Worm (Caenorhabditis elegans) whole organism, early embryonic: ENCODE results near the gene nlp-101.

Source experiments
- B0310.2 ChIP-seq: sonication (generic microtip); optimal IDR thresholded peaks from 2 replicates; lab custom pipeline; 2016; ENCODE audit warnings: mild to moderate bottlenecking, missing genetic modification characterization, missing compliant biosample characterization
- F13C5.2 ChIP-seq: sonication (generic microtip); optimal IDR thresholded peaks from 2 replicates; lab custom pipeline; 2017; ENCODE audit warnings: mild to moderate bottlenecking, missing genetic modification characterization, inconsistent platforms, missing compliant biosample characterization
- aly-1 ChIP-seq: sonication (generic microtip); optimal IDR thresholded peaks from 2 replicates; lab custom pipeline; 2016; ENCODE audit warnings: missing genetic modification characterization, missing compliant biosample characterization
- ama-1 ChIP-seq: fragments of 150-350 bp; optimal IDR thresholded peaks from 2 replicates; lab custom pipeline; 2014
- ceh-13 ChIP-seq: fragments of 200-800 bp; sonication (Bioruptor generic); optimal IDR thresholded peaks from 2 replicates; lab custom pipeline; 2018; ENCODE audit warnings: mild to moderate bottlenecking, missing genetic modification characterization, missing compliant biosample characterization
- ceh-36 ChIP-seq: sonication (generic microtip); optimal IDR thresholded peaks from 2 replicates; lab custom pipeline; 2016; ENCODE audit warnings: missing genetic modification characterization, inconsistent platforms, missing compliant biosample characterization
- ets-7 ChIP-seq: sonication (generic microtip); optimal IDR thresholded peaks from 2 replicates; lab custom pipeline; 2016; ENCODE audit warnings: missing genotype, missing genetic modification characterization, missing compliant biosample characterization
- flt-1 ChIP-seq: fragments of 200-800 bp; sonication (Bioruptor generic); IDR thresholded peaks from 2 replicates; pipeline ENCODE4 v1.3.6; 2022; ENCODE audit warnings: missing genetic modification characterization, missing compliant biosample characterization
- hmbx-1 ChIP-seq: sonication (generic microtip); optimal IDR thresholded peaks from 2 replicates; lab custom pipeline; 2016; ENCODE audit warnings: mild to moderate bottlenecking, missing genetic modification characterization, missing compliant biosample characterization
- hmg-4 ChIP-seq: fragments of 200-800 bp; sonication (Bioruptor generic); optimal IDR thresholded peaks from 2 replicates; lab custom pipeline; 2018; ENCODE audit warnings: mild to moderate bottlenecking, missing genetic modification characterization, missing compliant biosample characterization
- hnd-1 ChIP-seq: sonication (generic microtip); optimal IDR thresholded peaks from 2 replicates; lab custom pipeline; 2016; ENCODE audit warnings: missing genetic modification characterization, missing compliant biosample characterization
- pes-1 ChIP-seq: fragments of 200-800 bp; sonication (Bioruptor generic); IDR thresholded peaks from 2 replicates; pipeline ENCODE4 v1.3.6; 2022; ENCODE audit warnings: missing genetic modification reagents, missing genetic modification characterization, missing compliant biosample characterization
- scrt-1 ChIP-seq: fragments of 200-800 bp; sonication (Bioruptor generic); IDR thresholded peaks from 2 replicates; pipeline ENCODE4 v1.3.6; 2022; ENCODE audit warnings: missing genetic modification characterization, missing compliant biosample characterization
- sea-1 ChIP-seq: fragments of 200-800 bp; sonication (Bioruptor generic); conservative IDR thresholded peaks from 2 replicates; pipeline ENCODE4 v1.3.6; 2022; ENCODE audit warnings: missing genetic modification characterization, missing compliant biosample characterization
- tbx-11 ChIP-seq: fragments of 200-800 bp; sonication (Bioruptor generic); IDR thresholded peaks from 2 replicates; pipeline ENCODE4 v1.3.6; 2022; ENCODE audit warnings: missing genetic modification characterization, missing compliant biosample characterization
- tbx-37 ChIP-seq: fragments of 200-800 bp; sonication (Bioruptor generic); conservative IDR thresholded peaks from 2 replicates; pipeline ENCODE4 v1.3.6; 2022; ENCODE audit warnings: missing genetic modification reagents, missing genetic modification characterization, missing compliant biosample characterization
- tra-4 ChIP-seq: sonication (generic microtip); optimal IDR thresholded peaks from 2 replicates; lab custom pipeline; 2017; ENCODE audit warnings: missing genetic modification characterization, missing compliant biosample characterization

nlp-101 gene

ce11 chrX:7838582-7838981, at the start of gene nlp-101:
Gene nlp-101 (plus strand): TSS chrX:7838882.
- TF ChIP-seq ets-7 (tag; lab: Kevin White, UChicago) (no peak), flt-1 (GFP tag; lab: Robert Waterston, UW) (no peak), hmg-4 (GFP tag; lab: Kevin White, UChicago) (no peak), scrt-1 (GFP tag; lab: Robert Waterston, UW) (no peak), hmbx-1 (tag; lab: Kevin White, UChicago) (no peak), aly-1 (tag; lab: Kevin White, UChicago) (no peak), ceh-13 (no peak), ceh-36 (no peak), tbx-11 (GFP tag; lab: Robert Waterston, UW) (no peak), pes-1 (no peak), hnd-1 (tag; lab: Kevin White, UChicago) (no peak), B0310.2 (tag; lab: Kevin White, UChicago) (no peak), F13C5.2 (tag; lab: Kevin White, UChicago) (no peak), tra-4 (tag; lab: Kevin White, UChicago) (no peak), sea-1 (GFP tag; lab: Robert Waterston, UW) (no peak), ama-1 (lab: Kevin White, UChicago) (no peak), tbx-37 (no peak)

ce11 chrX:7791802-7792201, 46.9 kb upstream of the nlp-101 start:
- TF ChIP-seq aly-1 (tag; lab: Kevin White, UChicago) (no peak), sea-1 (GFP tag; lab: Robert Waterston, UW) (no peak), hmg-4 (GFP tag; lab: Kevin White, UChicago) (no peak), ama-1 (lab: Kevin White, UChicago) (no peak), ceh-36 (no peak), hmbx-1 (tag; lab: Kevin White, UChicago) (no peak), ceh-13 (no peak), tbx-37 (no peak), tbx-11 (GFP tag; lab: Robert Waterston, UW) (no peak), flt-1 (GFP tag; lab: Robert Waterston, UW) (no peak), ets-7 (tag; lab: Kevin White, UChicago) (no peak), B0310.2 (tag; lab: Kevin White, UChicago) (no peak), hnd-1 (tag; lab: Kevin White, UChicago) (no peak)

ce11 chrX:7793377-7794041, 45.2 kb upstream of the nlp-101 start, which contains the start of gene ZK154.6:
Gene ZK154.6 (minus strand): TSS chrX:7793563.
- TF ChIP-seq sea-1 (GFP tag; lab: Robert Waterston, UW), result no peak
- no peak for TF ChIP-seq tbx-11 (GFP tag; lab: Robert Waterston, UW)
- TF ChIP-seq scrt-1 (GFP tag; lab: Robert Waterston, UW), result no peak
- TF ChIP-seq ceh-36, result no peak
- no peak for TF ChIP-seq hmg-4 (GFP tag; lab: Kevin White, UChicago)
- no peak for TF ChIP-seq B0310.2 (tag; lab: Kevin White, UChicago)
- no peak for TF ChIP-seq hmbx-1 (tag; lab: Kevin White, UChicago)
- no peak for TF ChIP-seq ama-1 (lab: Kevin White, UChicago)
- TF ChIP-seq F13C5.2 (tag; lab: Kevin White, UChicago), result no peak
- TF ChIP-seq ets-7 (tag; lab: Kevin White, UChicago), result no peak
- TF ChIP-seq aly-1 (tag; lab: Kevin White, UChicago), result no peak
- no peak for TF ChIP-seq tra-4 (tag; lab: Kevin White, UChicago)
- no peak for TF ChIP-seq hnd-1 (tag; lab: Kevin White, UChicago)
- TF ChIP-seq tbx-37, result no peak
- TF ChIP-seq ceh-13, result no peak

- TF ChIP-seq tra-4 (tag; lab: Kevin White, UChicago), result no peak
- peak; percentile 32 for TF ChIP-seq ceh-36
- TF ChIP-seq pes-1, result no peak; the same call in 1 of the 2 replicates
- TF ChIP-seq tbx-11 (GFP tag; lab: Robert Waterston, UW), result 0 out of 2 replicates have a peak, but pooled peaks have one; percentile 63
- TF ChIP-seq sea-1 (GFP tag; lab: Robert Waterston, UW), result no peak
- TF ChIP-seq hmbx-1 (tag; lab: Kevin White, UChicago), result no peak
- TF ChIP-seq hmg-4 (GFP tag; lab: Kevin White, UChicago), result no peak
- TF ChIP-seq aly-1 (tag; lab: Kevin White, UChicago), result no peak
- no peak for TF ChIP-seq tbx-37
- no peak for TF ChIP-seq F13C5.2 (tag; lab: Kevin White, UChicago)
- peak; percentile 35 for TF ChIP-seq ceh-13
- TF ChIP-seq scrt-1 (GFP tag; lab: Robert Waterston, UW), result peak; percentile 66; the same call in 1 of the 2 replicates
- no peak for TF ChIP-seq ets-7 (tag; lab: Kevin White, UChicago)
- 0 out of 2 replicates have a peak, but pooled peaks have one; percentile 21 for TF ChIP-seq flt-1 (GFP tag; lab: Robert Waterston, UW)
- no peak for TF ChIP-seq B0310.2 (tag; lab: Kevin White, UChicago)
- peak; percentile 34 for TF ChIP-seq hnd-1 (tag; lab: Kevin White, UChicago)
- no peak for TF ChIP-seq ama-1 (lab: Kevin White, UChicago)
Observed at ce11 chrX:7794306-7794743, 44.4 kb upstream of the nlp-101 start.

ce11 chrX:7798248-7799020, 40.2 kb upstream of the nlp-101 start, which contains the start of gene adm-4:
Gene adm-4 (minus strand): TSS chrX:7798298.
- no peak for TF ChIP-seq B0310.2 (tag; lab: Kevin White, UChicago)
- TF ChIP-seq F13C5.2 (tag; lab: Kevin White, UChicago), result no peak
- no peak for TF ChIP-seq scrt-1 (GFP tag; lab: Robert Waterston, UW)
- TF ChIP-seq tbx-11 (GFP tag; lab: Robert Waterston, UW), result no peak
- no peak for TF ChIP-seq tra-4 (tag; lab: Kevin White, UChicago)
- TF ChIP-seq ceh-13, result no peak
- peak; percentile 69 for TF ChIP-seq tbx-37

ce11 chrX:7799680-7800079, 39.0 kb upstream of the nlp-101 start, which contains the start of gene gpx-7:
Gene gpx-7 (minus strand): TSS chrX:7799780.
- TF ChIP-seq tbx-37, result no peak
